Worm (Caenorhabditis elegans): ENCODE data around the gene F46B6.9.
A peak's percentile ranks its signal among the peaks of the same experiment; 100 is the strongest.

The F46B6.9 gene

ce11 chrV:9791332-9791731 is 5.3 kb upstream of the F46B6.9 start, which contains the start of gene lipl-2:
TSS of gene lipl-2 (plus strand) at chrV:9791567.
- peak; percentile 81 for TF ChIP-seq pqm-1 (tag; optimal IDR thresholded peaks at IDR 0.05)
- TF ChIP-seq elt-3 (tag; optimal IDR thresholded peaks at IDR 0.05) = no peak
- TF ChIP-seq elt-2 (tag; optimal IDR thresholded peaks at IDR 0.05) = peak; percentile 87
- TF ChIP-seq nhr-11 (tag; optimal IDR thresholded peaks at IDR 0.05) = no peak
- TF ChIP-seq ceh-82 (tag; optimal IDR thresholded peaks at IDR 0.05) = no peak
- no peak for TF ChIP-seq fos-1 (tag; optimal IDR thresholded peaks at IDR 0.05)
- no peak for TF ChIP-seq eor-1 (tag; optimal IDR thresholded peaks at IDR 0.05)
- TF ChIP-seq pha-4 (tag; optimal IDR thresholded peaks at IDR 0.05) = peak; percentile 61

ce11 chrV:9794997-9795396 is 1.7 kb upstream of the F46B6.9 start:
- no peak for TF ChIP-seq aly-2 (tag; optimal IDR thresholded peaks at IDR 0.05)
- no peak for TF ChIP-seq nhr-67 (tag; optimal IDR thresholded peaks at IDR 0.05)
- no peak for TF ChIP-seq nhr-77 (tag; optimal IDR thresholded peaks at IDR 0.05)
- no peak for TF ChIP-seq lsy-12 (tag; optimal IDR thresholded peaks at IDR 0.05)
- no peak for TF ChIP-seq ztf-11 (tag; optimal IDR thresholded peaks at IDR 0.05)
- peak; percentile 23 for TF ChIP-seq elt-2 (tag; optimal IDR thresholded peaks at IDR 0.05)

- no peak for TF ChIP-seq skn-1 (tag; optimal IDR thresholded peaks at IDR 0.05)
- no peak for TF ChIP-seq lsy-12 (tag; optimal IDR thresholded peaks at IDR 0.05)
- no peak for TF ChIP-seq lin-15B (tag; optimal IDR thresholded peaks at IDR 0.05)
- TF ChIP-seq ztf-11 (tag; optimal IDR thresholded peaks at IDR 0.05) = no peak
- no peak for TF ChIP-seq fkh-2 (tag; optimal IDR thresholded peaks at IDR 0.05)
- no peak for TF ChIP-seq nhr-77 (tag; optimal IDR thresholded peaks at IDR 0.05)
- no peak for TF ChIP-seq nhr-76 (tag; optimal IDR thresholded peaks at IDR 0.05)
- no peak for TF ChIP-seq nhr-12 (tag; optimal IDR thresholded peaks at IDR 0.05)
- TF ChIP-seq egl-27 (tag; optimal IDR thresholded peaks at IDR 0.05) = no peak
- TF ChIP-seq tbx-2 (tag; optimal IDR thresholded peaks at IDR 0.05) = no peak
These were observed 660 bp upstream of the F46B6.9 start for ce11 chrV:9796002-9796401.

- TF ChIP-seq aly-2 (tag; optimal IDR thresholded peaks at IDR 0.05) (no peak), skn-1 (tag; optimal IDR thresholded peaks at IDR 0.05) (no peak), lsy-12 (tag; optimal IDR thresholded peaks at IDR 0.05) (no peak), egl-5 (tag; optimal IDR thresholded peaks at IDR 0.05) (no peak), ama-1 (optimal IDR thresholded peaks at IDR 0.05) (no peak), tbx-2 (tag; optimal IDR thresholded peaks at IDR 0.05) (no peak), elt-3 (tag; optimal IDR thresholded peaks at IDR 0.05) (no peak), nfya-1 (tag; optimal IDR thresholded peaks at IDR 0.05; ENCODE audit: insufficient read depth) (no peak), hmg-11 (tag; optimal IDR thresholded peaks at IDR 0.05) (no peak), nhr-23 (tag; optimal IDR thresholded peaks at IDR 0.05) (no peak), nhr-12 (tag; optimal IDR thresholded peaks at IDR 0.05) (no peak), nhr-76 (tag; optimal IDR thresholded peaks at IDR 0.05) (no peak), fos-1 (tag; optimal IDR thresholded peaks at IDR 0.05) (no peak), nhr-43 (tag; optimal IDR thresholded peaks at IDR 0.05; ENCODE audit: poor library complexity, severe bottlenecking) (no peak), nhr-25 (tag; optimal IDR thresholded peaks at IDR 0.05) (no peak), R02D3.7 (tag; optimal IDR thresholded peaks at IDR 0.05) (no peak), lin-39 (tag; optimal IDR thresholded peaks at IDR 0.05) (no peak), ceh-28 (tag; optimal IDR thresholded peaks at IDR 0.05) (no peak), fkh-2 (tag; optimal IDR thresholded peaks at IDR 0.05) (no peak), egl-27 (tag; optimal IDR thresholded peaks at IDR 0.05) (no peak)
These were observed 1.6 kb downstream of the F46B6.9 start for ce11 chrV:9798212-9798611.

ce11 chrV:9799076-9799475 is 2.4 kb downstream of the F46B6.9 start, which contains the start of gene F46B6.13:
TSS of gene F46B6.13 (minus strand) at chrV:9799176.
- TF ChIP-seq daf-12 (tag; optimal IDR thresholded peaks at IDR 0.05) (no peak), nhr-67 (tag; optimal IDR thresholded peaks at IDR 0.05) (no peak), ceh-16 (tag; optimal IDR thresholded peaks at IDR 0.05) (no peak), ZK546.5 (tag; optimal IDR thresholded peaks at IDR 0.05) (no peak)

DNA sequence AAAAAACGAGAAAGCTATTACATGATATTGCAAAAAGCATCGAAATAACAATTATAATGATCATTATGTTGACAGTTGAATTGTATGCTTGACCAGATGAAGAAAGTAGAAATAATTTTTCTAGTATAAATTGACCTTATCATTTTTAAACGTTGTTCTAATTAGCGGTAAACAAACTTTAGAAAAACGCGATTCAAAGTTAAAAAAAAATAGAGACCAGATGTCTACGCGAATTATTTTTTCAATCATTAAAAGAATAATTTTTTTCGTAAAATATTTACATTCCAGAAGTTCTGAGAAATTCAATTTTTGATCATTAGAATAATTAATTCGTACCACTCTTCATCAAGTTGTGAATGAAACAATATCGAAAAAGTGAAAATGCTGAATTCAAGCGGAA is 5.3 kb downstream of the F46B6.9 start, which contains the start of gene F46B6.10:
F46B6.10 (minus strand) TSS at position 101 of the 400 bp plus-strand sequence.
- TF ChIP-seq daf-12 (tag; optimal IDR thresholded peaks at IDR 0.05) (no peak), lin-39 (tag; optimal IDR thresholded peaks at IDR 0.05) (no peak), nfya-1 (tag; optimal IDR thresholded peaks at IDR 0.05; ENCODE audit: insufficient read depth) (no peak), ceh-9 (tag; optimal IDR thresholded peaks at IDR 0.05) (no peak), hmg-11 (tag; optimal IDR thresholded peaks at IDR 0.05) (no peak), pqm-1 (tag; optimal IDR thresholded peaks at IDR 0.05) (no peak), nhr-76 (tag; optimal IDR thresholded peaks at IDR 0.05) (no peak), nhr-11 (tag; optimal IDR thresholded peaks at IDR 0.05) (no peak), elt-3 (tag; optimal IDR thresholded peaks at IDR 0.05) (no peak)

All from whole organism, L3 larva.